Worm (Caenorhabditis elegans) whole organism, L2 larva: Measurements from ENCODE around the gene R12G8.1.

Experiments used
- C34F6.9 ChIP-seq: fragments of 150-350 bp; optimal IDR thresholded peaks from 2 replicates; lab custom pipeline; 2014; ENCODE audit warnings: missing biosample characterization, missing genetic modification characterization
- R02D3.7 ChIP-seq: fragments of 150-350 bp; optimal IDR thresholded peaks from 2 replicates; lab custom pipeline; 2014; ENCODE audit warnings: missing biosample characterization, missing genetic modification characterization
- Y55F3AM.14 ChIP-seq: fragments of 200-800 bp; sonication (Bioruptor generic); optimal IDR thresholded peaks from 2 replicates; lab custom pipeline; 2018; ENCODE audit warnings: mild to moderate bottlenecking, missing genetic modification characterization, missing compliant biosample characterization
- ZK546.5 ChIP-seq: sonication (generic microtip); optimal IDR thresholded peaks from 2 replicates; lab custom pipeline; 2017; ENCODE audit warnings: missing biosample characterization, missing genetic modification characterization
- alr-1 ChIP-seq: fragments of 150-350 bp; optimal IDR thresholded peaks from 2 replicates; lab custom pipeline; 2014; ENCODE audit warnings: missing biosample characterization, missing genetic modification characterization
- aly-2 ChIP-seq: fragments of 150-350 bp; optimal IDR thresholded peaks from 2 replicates; lab custom pipeline; 2014; ENCODE audit warnings: missing biosample characterization, missing genetic modification characterization
- ama-1 ChIP-seq: fragments of 150-350 bp; optimal IDR thresholded peaks from 2 replicates; lab custom pipeline; 2018; ENCODE audit warnings: inconsistent platforms
- blmp-1 ChIP-seq: sonication (generic microtip); optimal IDR thresholded peaks from 2 replicates; lab custom pipeline; 2017; ENCODE audit warnings: missing genetic modification characterization, mild to moderate bottlenecking, missing compliant biosample characterization, antibody characterized with exemption, moderate library complexity; ENCODE audit not compliant: insufficient read depth
- ceh-16 ChIP-seq: fragments of 150-350 bp; optimal IDR thresholded peaks from 2 replicates; lab custom pipeline; 2014; ENCODE audit warnings: missing biosample characterization, missing genetic modification characterization
- ceh-82 ChIP-seq: fragments of 150-350 bp; optimal IDR thresholded peaks from 2 replicates; lab custom pipeline; 2014; ENCODE audit warnings: missing biosample characterization, missing genetic modification characterization
- crh-2 ChIP-seq: sonication (generic microtip); optimal IDR thresholded peaks from 2 replicates; lab custom pipeline; 2017; ENCODE audit warnings: missing biosample characterization, missing genetic modification characterization
- dmd-4 ChIP-seq: sonication (generic microtip); optimal IDR thresholded peaks from 2 replicates; lab custom pipeline; 2017; ENCODE audit warnings: missing biosample characterization, missing genetic modification characterization
- elt-3 ChIP-seq: sonication (generic microtip); optimal IDR thresholded peaks from 2 replicates; lab custom pipeline; 2017; ENCODE audit warnings: missing biosample characterization, missing genetic modification characterization
- fos-1 ChIP-seq: fragments of 150-350 bp; optimal IDR thresholded peaks from 2 replicates; lab custom pipeline; 2014; ENCODE audit warnings: missing biosample characterization, missing genetic modification characterization
- gmeb-1 ChIP-seq: fragments of 150-350 bp; optimal IDR thresholded peaks from 2 replicates; lab custom pipeline; 2014; ENCODE audit warnings: missing biosample characterization, missing genetic modification characterization
- lin-13 ChIP-seq: fragments of 150-350 bp; optimal IDR thresholded peaks from 2 replicates; lab custom pipeline; 2014; ENCODE audit warnings: missing biosample characterization, missing genetic modification reagents, missing genetic modification characterization
- lin-39 ChIP-seq: fragments of 150-350 bp; optimal IDR thresholded peaks from 2 replicates; lab custom pipeline; 2014; ENCODE audit warnings: missing biosample characterization, missing genetic modification reagents, missing genetic modification characterization
- lsy-2 ChIP-seq, 2 experiments: fragments of 150-350 bp in 1 of 2; sonication (generic microtip) in 1 of 2; optimal IDR thresholded peaks; 2 replicates each; lab custom pipeline; 2014 to 2017; ENCODE audit warnings: missing biosample characterization in 2 of 2, missing genetic modification characterization in 2 of 2
- mab-5 ChIP-seq: fragments of 150-350 bp; optimal IDR thresholded peaks from 2 replicates; lab custom pipeline; 2014; ENCODE audit warnings: missing biosample characterization, missing genetic modification characterization
- mbf-1 ChIP-seq: sonication (generic microtip); optimal IDR thresholded peaks from 2 replicates; lab custom pipeline; 2017; ENCODE audit warnings: missing biosample characterization, missing genetic modification characterization
- mdl-1 ChIP-seq, 2 experiments: fragments of 150-350 bp in 1 of 2; sonication (generic microtip) in 1 of 2; optimal IDR thresholded peaks; 2 replicates each; lab custom pipeline; 2017; ENCODE audit warnings: missing biosample characterization in 2 of 2, missing genetic modification characterization in 2 of 2
- nhr-12 ChIP-seq: fragments of 150-350 bp; optimal IDR thresholded peaks from 2 replicates; lab custom pipeline; 2014; ENCODE audit warnings: missing biosample characterization, missing genetic modification characterization
- nhr-129 ChIP-seq: fragments of 150-350 bp; optimal IDR thresholded peaks from 2 replicates; lab custom pipeline; 2014; ENCODE audit warnings: missing biosample characterization, missing genetic modification characterization
- nhr-21 ChIP-seq: fragments of 150-350 bp; optimal IDR thresholded peaks from 2 replicates; lab custom pipeline; 2014; ENCODE audit warnings: missing biosample characterization, missing genetic modification characterization
- nhr-237 ChIP-seq: fragments of 150-350 bp; optimal IDR thresholded peaks from 2 replicates; lab custom pipeline; 2014; ENCODE audit warnings: missing biosample characterization, missing genetic modification characterization
- nhr-25 ChIP-seq: fragments of 150-350 bp; sonication (generic microtip); optimal IDR thresholded peaks from 3 replicates; lab custom pipeline; 2014; ENCODE audit warnings: missing biosample characterization, missing genetic modification characterization
- nhr-6 ChIP-seq: fragments of 150-350 bp; optimal IDR thresholded peaks from 2 replicates; lab custom pipeline; 2014; ENCODE audit warnings: missing biosample characterization, missing genetic modification characterization
- nhr-77 ChIP-seq: fragments of 150-350 bp; optimal IDR thresholded peaks from 2 replicates; lab custom pipeline; 2014; ENCODE audit warnings: missing biosample characterization, missing genetic modification characterization
- sem-4 ChIP-seq: fragments of 150-350 bp; optimal IDR thresholded peaks from 2 replicates; lab custom pipeline; 2014; ENCODE audit warnings: missing biosample characterization, missing genetic modification reagents, missing genetic modification characterization
- skn-1 ChIP-seq: sonication (generic microtip); optimal IDR thresholded peaks from 2 replicates; lab custom pipeline; 2017; ENCODE audit warnings: missing biosample characterization, missing genetic modification characterization
- sma-3 ChIP-seq: sonication (generic microtip); optimal IDR thresholded peaks from 2 replicates; lab custom pipeline; 2016; ENCODE audit warnings: missing genetic modification reagents, missing genetic modification characterization, missing compliant biosample characterization
- sma-9 ChIP-seq, 2 experiments: fragments of 150-350 bp in 1 of 2; sonication (generic microtip) in 1 of 2; optimal IDR thresholded peaks; 2 replicates each; lab custom pipeline; 2014 to 2016; ENCODE audit warnings: missing genetic modification characterization in 2 of 2, mild to moderate bottlenecking in 1 of 2, missing biosample characterization in 1 of 2, missing compliant biosample characterization in 1 of 2, missing genetic modification reagents in 1 of 2, moderate library complexity in 1 of 2
- snpc-4 ChIP-seq: fragments of 150-350 bp; optimal IDR thresholded peaks from 2 replicates; lab custom pipeline; 2014; ENCODE audit warnings: missing biosample characterization, missing genetic modification characterization
- unc-62 ChIP-seq: fragments of 150-350 bp; optimal IDR thresholded peaks from 2 replicates; lab custom pipeline; 2014; ENCODE audit warnings: missing biosample characterization, missing genetic modification reagents, missing genetic modification characterization
- zag-1 ChIP-seq: fragments of 150-350 bp; optimal IDR thresholded peaks from 2 replicates; lab custom pipeline; 2014; ENCODE audit warnings: missing biosample characterization, missing genetic modification characterization
- ztf-11 ChIP-seq: sonication (generic microtip); optimal IDR thresholded peaks from 2 replicates; lab custom pipeline; 2017; ENCODE audit warnings: missing biosample characterization, missing genetic modification characterization
- ztf-4 ChIP-seq: fragments of 150-350 bp; optimal IDR thresholded peaks from 2 replicates; lab custom pipeline; 2014; ENCODE audit warnings: missing biosample characterization, missing genetic modification characterization

R12G8.1 gene

DNA sequence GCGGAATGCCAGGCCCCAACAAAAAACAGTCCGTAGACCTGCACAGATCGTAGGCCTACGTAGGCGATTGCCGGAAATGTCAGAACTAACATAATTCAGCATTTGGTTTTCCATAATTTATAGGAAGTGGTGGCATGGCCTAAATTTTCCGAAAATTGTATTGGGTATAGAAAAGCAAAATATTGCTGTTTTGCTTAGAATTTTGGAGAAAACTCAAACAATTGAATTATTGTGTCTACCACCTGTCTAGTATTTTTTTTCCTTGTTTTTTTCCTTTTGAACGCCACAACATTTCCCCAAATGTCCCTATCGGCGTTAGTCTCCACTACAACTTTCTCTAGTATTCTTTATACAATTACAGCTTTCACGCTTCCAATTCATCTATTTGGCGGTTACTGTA is 18.2 kb upstream of the R12G8.1 start, which contains the start of gene srh-284:
srh-284 (plus strand) TSS at position 301 of the 400 bp plus-strand sequence.
- TF ChIP-seq ZK546.5 (tag; lab: Kevin White, UChicago) (no peak), gmeb-1 (no peak), lin-39 (tag; lab: Kevin White, UChicago) (no peak), mbf-1 (tag; lab: Kevin White, UChicago) (no peak), nhr-129 (tag; lab: Kevin White, UChicago) (no peak), lsy-2 (tag; optimal IDR thresholded peaks at IDR 0.05; lab: Kevin White, UChicago) (no peak), mdl-1 (tag; optimal IDR thresholded peaks at IDR 0.05; lab: Kevin White, UChicago) (no peak)

DNA sequence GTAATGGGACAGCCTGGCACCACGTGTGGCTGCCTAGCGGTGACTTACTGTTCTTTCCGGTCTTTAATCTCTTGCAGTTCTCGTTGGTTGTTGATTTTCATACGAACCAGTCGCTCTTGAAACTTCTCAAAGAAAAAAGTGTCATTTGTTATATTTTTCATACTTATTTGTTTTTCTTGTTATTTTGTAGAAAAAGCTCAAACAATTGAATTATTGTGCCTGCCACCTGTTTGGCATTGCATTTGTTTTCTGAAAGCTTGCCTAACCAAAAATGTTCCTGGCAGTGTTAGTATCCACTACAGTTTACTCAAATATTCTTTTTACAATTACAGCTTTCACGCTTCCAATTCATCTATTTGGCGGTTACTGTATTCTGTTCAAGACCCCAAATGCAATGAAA is 16.0 kb upstream of the R12G8.1 start, which contains the start of the genes C47A10.16 and srh-283:
C47A10.16 (minus strand) TSS at position 101 of the 400 bp plus-strand sequence.
srh-283 (plus strand) TSS at position 272 of the 400 bp plus-strand sequence.
- no peak for TF ChIP-seq Y55F3AM.14 (GFP tag; lab: Kevin White, UChicago)
- no peak for TF ChIP-seq zag-1
- no peak for TF ChIP-seq lin-13 (GFP tag; lab: Kevin White, UChicago)
- TF ChIP-seq mab-5: no peak
- TF ChIP-seq alr-1 (tag; lab: Kevin White, UChicago): no peak
- no peak for TF ChIP-seq mdl-1 (tag; optimal IDR thresholded peaks at IDR 0.05; lab: Kevin White, UChicago)
- TF ChIP-seq ztf-4 (tag; lab: Kevin White, UChicago): no peak
- TF ChIP-seq lin-39 (tag; lab: Kevin White, UChicago): no peak
- no peak for TF ChIP-seq aly-2 (tag; lab: Kevin White, UChicago)

- TF ChIP-seq nhr-21 (tag; lab: Kevin White, UChicago) (no peak), ceh-82 (tag; lab: Kevin White, UChicago) (no peak), skn-1 (tag; lab: Kevin White, UChicago) (no peak), ztf-11 (tag; lab: Kevin White, UChicago) (no peak), lin-39 (tag; lab: Kevin White, UChicago) (no peak), mab-5 (no peak), nhr-25 (tag; lab: Kevin White, UChicago) (no peak), nhr-237 (no peak), snpc-4 (tag; lab: Kevin White, UChicago) (no peak), unc-62 (GFP tag; lab: Kevin White, UChicago) (no peak), dmd-4 (tag; lab: Kevin White, UChicago) (no peak), ceh-16 (no peak), aly-2 (tag; lab: Kevin White, UChicago) (no peak), sma-3 (GFP tag; lab: Kevin White, UChicago) (no peak), R02D3.7 (no peak), nhr-12 (tag; lab: Kevin White, UChicago) (no peak), elt-3 (tag; lab: Kevin White, UChicago) (no peak)
Measured at ce11 chrV:17755592-17755991, 6.5 kb upstream of the R12G8.1 start, which contains the start of gene pgp-9. Gene pgp-9, plus strand, starts transcription at chrV:17755892.

DNA sequence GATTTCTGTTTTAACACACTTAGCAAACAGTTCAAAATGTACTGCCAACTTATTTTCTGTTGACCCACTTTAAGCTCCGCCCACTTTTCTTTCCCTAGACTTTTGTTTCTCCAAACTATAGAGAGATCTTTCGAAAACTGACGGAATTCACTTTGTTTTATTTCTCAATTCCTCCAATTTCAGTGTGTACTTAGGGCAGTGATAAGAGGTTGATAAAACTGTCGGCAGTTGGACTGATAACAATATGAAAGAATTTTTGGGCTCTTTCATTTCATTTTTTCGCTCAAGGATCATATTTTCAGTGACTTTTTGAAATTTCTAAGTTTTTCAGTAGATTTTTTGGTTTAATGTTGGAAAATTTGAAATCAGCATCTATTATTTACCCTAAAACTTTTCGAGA is 6.0 kb upstream of the R12G8.1 start:
- TF ChIP-seq blmp-1 (no peak), sem-4 (tag; lab: Kevin White, UChicago) (no peak), fos-1 (peak; percentile 59), ztf-11 (tag; lab: Kevin White, UChicago) (no peak), unc-62 (GFP tag; lab: Kevin White, UChicago) (no peak), sma-9 (GFP tag; optimal IDR thresholded peaks at IDR 0.05; lab: Kevin White, UChicago) (peak; percentile 38), sma-9 (tag; optimal IDR thresholded peaks at IDR 0.05; lab: Kevin White, UChicago) (no peak)

DNA sequence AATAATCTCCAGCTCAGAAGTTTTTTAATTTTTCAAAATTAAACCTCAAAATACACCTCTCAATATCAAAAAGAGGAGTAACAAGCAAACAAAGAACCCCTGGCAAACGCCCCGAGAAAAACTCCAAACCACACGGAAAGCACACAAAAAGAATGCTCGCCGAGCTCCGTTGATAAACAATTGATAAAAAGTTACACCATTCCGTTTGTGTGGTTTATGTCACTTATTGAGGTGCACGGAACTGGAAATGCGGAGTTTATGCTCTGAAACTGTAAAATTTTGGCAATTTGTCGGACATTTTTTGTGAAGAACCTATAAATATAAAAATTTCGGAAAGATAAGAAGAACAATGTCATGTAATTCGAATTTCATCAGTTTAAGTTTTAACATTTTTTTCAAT is 3.3 kb upstream of the R12G8.1 start:
- TF ChIP-seq mdl-1 (tag; optimal IDR thresholded peaks at IDR 0.05; lab: Kevin White, UChicago): no peak
- no peak for TF ChIP-seq C34F6.9
- no peak for TF ChIP-seq skn-1 (tag; lab: Kevin White, UChicago)
- peak; percentile 18 for TF ChIP-seq gmeb-1
- TF ChIP-seq sma-9 (GFP tag; optimal IDR thresholded peaks at IDR 0.05; lab: Kevin White, UChicago): peak; percentile 33
- TF ChIP-seq sma-9 (tag; optimal IDR thresholded peaks at IDR 0.05; lab: Kevin White, UChicago): no peak
- no peak for TF ChIP-seq elt-3 (tag; lab: Kevin White, UChicago)
- TF ChIP-seq crh-2 (tag; lab: Kevin White, UChicago): peak; percentile 42
- no peak for TF ChIP-seq Y55F3AM.14 (GFP tag; lab: Kevin White, UChicago)
- no peak for TF ChIP-seq nhr-6
- TF ChIP-seq fos-1: peak; percentile 75
- TF ChIP-seq sma-3 (GFP tag; lab: Kevin White, UChicago): no peak
- TF ChIP-seq blmp-1: no peak
- TF ChIP-seq ama-1 (lab: Kevin White, UChicago): no peak
- no peak for TF ChIP-seq nhr-77 (tag; lab: Kevin White, UChicago)
- TF ChIP-seq lin-39 (tag; lab: Kevin White, UChicago): no peak
- no peak for TF ChIP-seq ztf-11 (tag; lab: Kevin White, UChicago)
- TF ChIP-seq nhr-129 (tag; lab: Kevin White, UChicago): no peak
- TF ChIP-seq, all 48 proteins: peak for 4
